Fruit fly (Drosophila melanogaster) whole organism, embryonic: ENCODE measurements around the gene Spn75F.
A peak's percentile ranks its signal among the peaks of the same experiment; 100 is the strongest.

Source experiments
- Abd-B ChIP-seq: fragments of 200-800 bp; sonication (Bioruptor generic); optimal IDR thresholded peaks from 2 replicates; lab custom pipeline; 2018; ENCODE audit warnings: missing biosample characterization, mild to moderate bottlenecking, missing genetic modification characterization, moderate library complexity
- Atf6 ChIP-seq: fragments of 200-800 bp; sonication (Bioruptor generic); IDR thresholded peaks from 2 replicates; pipeline ENCODE4 v1.3.6; 2022; ENCODE audit warnings: missing biosample characterization, missing genetic modification characterization
- Awh ChIP-seq: fragments of 200-800 bp; sonication (Bioruptor generic); IDR thresholded peaks from 2 replicates; pipeline ENCODE4, ENCODE4 v1.3.6; 2022; ENCODE audit warnings: missing biosample characterization, missing genetic modification characterization
- CG10209 ChIP-seq: fragments of 200-800 bp; sonication (Bioruptor generic); optimal IDR thresholded peaks from 3 replicates; lab custom pipeline; 2017; ENCODE audit warnings: missing biosample characterization, mild to moderate bottlenecking, missing genetic modification characterization, missing genetic modification reagents
- CG10274 ChIP-seq: fragments of 200-800 bp; sonication (Bioruptor generic); optimal IDR thresholded peaks from 3 replicates; lab custom pipeline; 2017; ENCODE audit warnings: missing biosample characterization, mild to moderate bottlenecking, missing genetic modification characterization
- CG11247 ChIP-seq: fragments of 200-800 bp; sonication (Bioruptor generic); IDR thresholded peaks from 2 replicates; pipeline ENCODE4 v1.3.6; 2022; ENCODE audit warnings: missing biosample characterization, missing genetic modification characterization
- CG11695 ChIP-seq: fragments of 200-800 bp; sonication (Bioruptor generic); IDR thresholded peaks from 3 replicates; pipeline ENCODE4 v1.3.6; 2022; ENCODE audit warnings: missing biosample characterization, missing genetic modification characterization
- CG12391 ChIP-seq: fragments of 200-800 bp; sonication (Bioruptor generic); optimal IDR thresholded peaks from 3 replicates; lab custom pipeline; 2018; ENCODE audit warnings: missing biosample characterization, mild to moderate bottlenecking, missing genetic modification characterization, moderate library complexity
- CG15073 ChIP-seq: fragments of 200-800 bp; sonication (Bioruptor generic); optimal IDR thresholded peaks from 2 replicates; lab custom pipeline; 2016; ENCODE audit warnings: missing biosample characterization, missing genetic modification characterization
- CG15269 ChIP-seq: fragments of 200-800 bp; sonication (Bioruptor generic); optimal IDR thresholded peaks from 2 replicates; lab custom pipeline; 2018; ENCODE audit warnings: missing biosample characterization, mild to moderate bottlenecking, missing genetic modification characterization, moderate library complexity
- CG1603 ChIP-seq: fragments of 200-800 bp; sonication (Bioruptor generic); optimal IDR thresholded peaks from 2 replicates; lab custom pipeline; 2019; ENCODE audit warnings: missing biosample characterization, mild to moderate bottlenecking, missing genetic modification characterization, moderate library complexity
- CG18599 ChIP-seq: fragments of 200-800 bp; sonication (Bioruptor generic); optimal IDR thresholded peaks from 3 replicates; lab custom pipeline; 2017; ENCODE audit warnings: missing biosample characterization, missing genetic modification characterization, mild to moderate bottlenecking, moderate library complexity, missing genetic modification reagents
- CG18619 ChIP-seq: fragments of 200-800 bp; sonication (Bioruptor generic); optimal IDR thresholded peaks from 3 replicates; lab custom pipeline; 2017; ENCODE audit warnings: missing biosample characterization, mild to moderate bottlenecking, missing genetic modification characterization
- CG31388 ChIP-seq: fragments of 200-800 bp; sonication (Bioruptor generic); optimal IDR thresholded peaks from 2 replicates; lab custom pipeline; 2016; ENCODE audit warnings: missing biosample characterization, missing genetic modification characterization
- CG32532 ChIP-seq: fragments of 200-800 bp; sonication (Bioruptor generic); IDR thresholded peaks from 2 replicates; pipeline ENCODE4 v1.3.6; 2022; ENCODE audit warnings: missing biosample characterization, missing genetic modification characterization
- CG6791 ChIP-seq: fragments of 200-800 bp; sonication (Bioruptor generic); IDR thresholded peaks from 3 replicates; pipeline ENCODE4 v1.3.6; 2022; ENCODE audit warnings: missing biosample characterization, missing genetic modification characterization; ENCODE audit not compliant: partially characterized antibody
- CG7357 ChIP-seq: fragments of 200-800 bp; sonication (Bioruptor generic); IDR thresholded peaks from 3 replicates; pipeline ENCODE4 v1.3.6; 2022; ENCODE audit warnings: missing biosample characterization, missing genetic modification characterization
- CG7963 ChIP-seq: fragments of 200-800 bp; sonication (Bioruptor generic); IDR thresholded peaks from 3 replicates; pipeline ENCODE4 v1.3.6; 2022; ENCODE audit warnings: missing biosample characterization, missing genetic modification characterization; ENCODE audit not compliant: partially characterized antibody
- CG8290 ChIP-seq, 3 experiments: fragments of 200-800 bp; sonication (Bioruptor generic); optimal IDR thresholded peaks; 2 replicates each; lab custom pipeline; 2016 to 2019; ENCODE audit warnings: missing biosample characterization in 3 of 3, missing genetic modification characterization in 3 of 3, mild to moderate bottlenecking in 2 of 3, moderate library complexity in 1 of 3
- CG8388 ChIP-seq: fragments of 200-800 bp; sonication (Bioruptor generic); optimal IDR thresholded peaks from 2 replicates; lab custom pipeline; 2019; ENCODE audit warnings: missing biosample characterization, mild to moderate bottlenecking, missing genetic modification characterization, moderate library complexity
- CG8924 ChIP-seq: fragments of 200-800 bp; optimal IDR thresholded peaks from 3 replicates; lab custom pipeline; 2019; ENCODE audit warnings: missing biosample characterization, mild to moderate bottlenecking, missing genetic modification characterization, moderate library complexity
- Gug ChIP-seq: fragments of 200-800 bp; sonication (Bioruptor generic); IDR thresholded peaks from 4 replicates; pipeline ENCODE4 v1.3.6; 2022; ENCODE audit warnings: missing biosample characterization, missing genetic modification characterization
- Hr51 ChIP-seq, 2 experiments: fragments of 200-800 bp; sonication (Bioruptor generic); optimal IDR thresholded peaks; 2 replicates in 1 of 2; 3 replicates in 1 of 2; lab custom pipeline; 2016 to 2018; ENCODE audit warnings: missing biosample characterization in 2 of 2, missing genetic modification characterization in 2 of 2, mild to moderate bottlenecking in 1 of 2, moderate library complexity in 1 of 2
- Hsf ChIP-seq: fragments of 200-800 bp; sonication (Bioruptor generic); optimal IDR thresholded peaks from 3 replicates; lab custom pipeline; 2016; ENCODE audit warnings: missing biosample characterization, missing genetic modification characterization
- MESR4 ChIP-seq: fragments of 200-800 bp; sonication (Bioruptor generic); optimal IDR thresholded peaks from 2 replicates; lab custom pipeline; 2018; ENCODE audit warnings: missing biosample characterization, mild to moderate bottlenecking, missing genetic modification characterization, moderate library complexity
- MTF-1 ChIP-seq: fragments of 200-800 bp; sonication (Bioruptor generic); optimal IDR thresholded peaks from 2 replicates; lab custom pipeline; 2018; ENCODE audit warnings: missing biosample characterization, mild to moderate bottlenecking, missing genetic modification characterization, borderline replicate concordance
- Opbp ChIP-seq: fragments of 200-800 bp; sonication (Bioruptor generic); IDR thresholded peaks from 3 replicates; pipeline ENCODE4 v1.3.6; 2022; ENCODE audit warnings: missing biosample characterization, missing genetic modification characterization; ENCODE audit not compliant: partially characterized antibody
- Sox100B ChIP-seq: fragments of 200-800 bp; sonication (Bioruptor generic); optimal IDR thresholded peaks from 3 replicates; lab custom pipeline; 2018; ENCODE audit warnings: missing biosample characterization, mild to moderate bottlenecking, missing genetic modification characterization
- Sry-β ChIP-seq: fragments of 200-800 bp; sonication (Bioruptor generic); optimal IDR thresholded peaks from 2 replicates; lab custom pipeline; 2018; ENCODE audit warnings: missing biosample characterization, mild to moderate bottlenecking, missing genetic modification characterization, moderate library complexity
- Tbp ChIP-seq: fragments of >200 bp; optimal IDR thresholded peaks from 2 replicates; lab custom pipeline; 2018; ENCODE audit warnings: missing biosample characterization, missing genetic modification characterization
- bbx ChIP-seq: fragments of 200-800 bp; sonication (Bioruptor generic); IDR thresholded peaks from 2 replicates; pipeline ENCODE4 v1.3.6; 2022; ENCODE audit warnings: missing biosample characterization, missing genetic modification characterization; ENCODE audit not compliant: partially characterized antibody
- chif ChIP-seq, 2 experiments: fragments of 200-800 bp; sonication (Bioruptor generic); optimal IDR thresholded peaks; 3 replicates each; lab custom pipeline; 2016; ENCODE audit warnings: missing biosample characterization in 2 of 2, missing genetic modification characterization in 2 of 2
- crol ChIP-seq: fragments of 200-800 bp; sonication (Bioruptor generic); IDR thresholded peaks from 2 replicates; pipeline ENCODE4 v1.3.6; 2022; ENCODE audit warnings: missing biosample characterization, missing genetic modification characterization
- dmrt11E ChIP-seq: fragments of 200-800 bp; sonication (Bioruptor generic); optimal IDR thresholded peaks from 3 replicates; lab custom pipeline; 2018; ENCODE audit warnings: missing biosample characterization, mild to moderate bottlenecking, missing genetic modification characterization, moderate library complexity
- eyg ChIP-seq: fragments of 200-800 bp; sonication (Bioruptor generic); optimal IDR thresholded peaks from 3 replicates; lab custom pipeline; 2016; ENCODE audit warnings: missing biosample characterization, missing genetic modification characterization
- fd96Cb ChIP-seq: fragments of 200-800 bp; sonication (Bioruptor generic); optimal IDR thresholded peaks from 2 replicates; lab custom pipeline; 2018; ENCODE audit warnings: missing biosample characterization, mild to moderate bottlenecking, missing genetic modification characterization, moderate library complexity
- gem ChIP-seq: fragments of 200-800 bp; sonication (Bioruptor generic); optimal IDR thresholded peaks from 2 replicates; lab custom pipeline; 2019; ENCODE audit warnings: missing biosample characterization, mild to moderate bottlenecking, missing genetic modification characterization, moderate library complexity
- h ChIP-seq: fragments of >200 bp; optimal IDR thresholded peaks from 2 replicates; lab custom pipeline; 2017
- kni ChIP-seq: fragments of 200-800 bp; sonication (Bioruptor generic); optimal IDR thresholded peaks from 3 replicates; lab custom pipeline; 2017; ENCODE audit warnings: mild to moderate bottlenecking, missing biosample characterization, missing genetic modification reagents, missing genetic modification characterization
- nmo ChIP-seq: fragments of 200-800 bp; sonication (Bioruptor generic); optimal IDR thresholded peaks from 2 replicates; lab custom pipeline; 2018; ENCODE audit warnings: missing biosample characterization, mild to moderate bottlenecking, missing genetic modification characterization, moderate library complexity
- nom ChIP-seq: fragments of 200-800 bp; sonication (Bioruptor generic); optimal IDR thresholded peaks from 2 replicates; lab custom pipeline; 2017; ENCODE audit warnings: missing biosample characterization, missing genetic modification characterization, mild to moderate bottlenecking, moderate library complexity, missing genetic modification reagents
- ranshi ChIP-seq: fragments of 200-800 bp; sonication (Bioruptor generic); IDR thresholded peaks from 2 replicates; pipeline ENCODE4 v1.3.6; 2022; ENCODE audit warnings: missing biosample characterization, missing genetic modification characterization
- rib ChIP-seq: fragments of 200-800 bp; sonication (Bioruptor generic); IDR thresholded peaks from 2 replicates; pipeline ENCODE4 v1.3.6; 2022; ENCODE audit warnings: missing biosample characterization, missing genetic modification characterization
- scrt ChIP-seq: fragments of 200-800 bp; sonication (Bioruptor generic); optimal IDR thresholded peaks from 2 replicates; lab custom pipeline; 2018; ENCODE audit warnings: missing biosample characterization, mild to moderate bottlenecking, missing genetic modification characterization, moderate library complexity
- sens ChIP-seq: fragments of 200-800 bp; sonication (Bioruptor generic); peaks from one replicate; lab custom pipeline; 2016; ENCODE audit warnings: missing biosample characterization, missing genetic modification characterization
- slou ChIP-seq: fragments of 200-800 bp; sonication (Bioruptor generic); optimal IDR thresholded peaks from 3 replicates; lab custom pipeline; 2016; ENCODE audit warnings: missing biosample characterization, missing genetic modification characterization
- slp2 ChIP-seq: fragments of 200-800 bp; sonication (Bioruptor generic); optimal IDR thresholded peaks from 2 replicates; lab custom pipeline; 2016; ENCODE audit warnings: missing biosample characterization, missing genetic modification characterization
- wor ChIP-seq: fragments of 200-800 bp; sonication (Bioruptor generic); IDR thresholded peaks from 2 replicates; pipeline ENCODE4 v1.3.6; 2022; ENCODE audit warnings: missing biosample characterization, missing genetic modification characterization

Spn75F gene

dm6 chr3L:19166298-19166937, 37.0 kb upstream of the Spn75F start (continued):
- TF ChIP-seq h (lab: Kevin White, UChicago) (no peak), eyg (GFP tag; lab: Kevin White, UChicago) (no peak), rib (no peak), Atf6 (0 out of 2 replicates have a peak, but pooled peaks have one; percentile 10), bbx (GFP tag; lab: Robert Waterston, UW) (no peak), CG11247 (GFP tag; lab: Robert Waterston, UW) (peak; percentile 12; the same call in 1 of the 2 replicates), ranshi (0 out of 2 replicates have a peak, but pooled peaks have one; percentile 15), CG10274 (no peak), Hr51 (GFP tag; optimal IDR thresholded peaks at IDR 0.05; lab: Kevin White, UChicago) (peak in 1 of 2 experiments; percentile 53), Gug (GFP tag; lab: Robert Waterston, UW) (no peak), CG1603 (peak; percentile 33), MESR4 (GFP tag; lab: Kevin White, UChicago) (no peak), nom (GFP tag; lab: Kevin White, UChicago) (no peak), Sox100B (no peak), CG7963 (GFP tag; lab: Robert Waterston, UW) (no peak), Hsf (peak; percentile 38), CG11695 (GFP tag; lab: Robert Waterston, UW) (peak; percentile 5; the same call in 1 of the 3 replicates), CG32532 (GFP tag; lab: Robert Waterston, UW) (no peak), Sry-β (no peak), CG18599 (GFP tag; lab: Kevin White, UChicago) (peak; percentile 24), CG15073 (GFP tag; lab: Kevin White, UChicago) (no peak), scrt (no peak), MTF-1 (no peak), CG31388 (GFP tag; lab: Kevin White, UChicago) (no peak), CG6791 (GFP tag; lab: Robert Waterston, UW) (no peak), fd96Cb (tag; lab: Kevin White, UChicago) (peak; percentile 9), kni (GFP tag; lab: Kevin White, UChicago) (peak; percentile 67), CG8290 (GFP tag; optimal IDR thresholded peaks at IDR 0.05; lab: Kevin White, UChicago) (peak; percentile 2), CG8290 (tag; optimal IDR thresholded peaks at IDR 0.05; lab: Kevin White, UChicago) (peak in 1 of 2 experiments; percentile 12), dmrt11E (tag; lab: Kevin White, UChicago) (peak; percentile 37), CG10209 (GFP tag; lab: Kevin White, UChicago) (no peak), CG8924 (tag; lab: Kevin White, UChicago) (peak; percentile 20), sens (GFP tag; lab: Kevin White, UChicago) (peak; percentile 91), CG12391 (peak; percentile 49), Opbp (GFP tag; lab: Robert Waterston, UW) (no peak), gem (tag; lab: Kevin White, UChicago) (peak; percentile 66), Abd-B (GFP tag; lab: Kevin White, UChicago) (no peak), CG7357 (0 out of 3 replicates have a peak, but pooled peaks have one; percentile 19), wor (GFP tag; lab: Robert Waterston, UW) (0 out of 2 replicates have a peak, but pooled peaks have one; percentile 20), nmo (GFP tag; lab: Kevin White, UChicago) (peak; percentile 56), CG18619 (GFP tag; lab: Kevin White, UChicago) (no peak), Awh (GFP tag; lab: Robert Waterston, UW) (0 out of 2 replicates have a peak, but pooled peaks have one; percentile 54), crol (no peak), CG15269 (tag; lab: Kevin White, UChicago) (peak; percentile 14), slp2 (GFP tag; lab: Kevin White, UChicago) (no peak), Tbp (no peak), CG8388 (peak; percentile 1), slou (peak; percentile 4), chif (GFP tag; optimal IDR thresholded peaks at IDR 0.05; lab: Kevin White, UChicago) (peak in 1 of 2 experiments; percentile 30)
